ENCODE assay signal across 1 fruit fly cellular context in the genomic region with DNA sequence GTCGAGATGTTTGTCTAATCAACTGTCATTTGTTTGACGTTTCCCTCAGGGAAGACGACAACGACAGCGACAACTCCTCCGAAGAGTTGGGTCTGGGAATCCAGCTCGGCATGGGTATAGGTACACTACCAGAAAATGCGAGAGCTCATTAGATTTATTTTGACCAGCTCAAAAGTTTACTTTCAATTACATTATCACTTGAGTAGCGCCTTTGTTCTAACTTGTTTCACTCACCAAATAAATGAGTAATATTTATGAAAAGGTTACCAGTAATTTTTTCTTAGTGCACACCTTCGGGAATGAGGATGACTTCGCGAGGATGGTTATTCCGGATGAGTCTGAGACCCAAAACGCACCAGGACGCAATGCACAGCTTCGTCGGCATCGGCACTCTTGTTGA.
TF ChIP-seq lines count a peak whose summit lies in the region.

No protein-coding gene starts in this region.

TF ChIP-seq in whole organism, embryonic, 481 proteins besides CTCF, POLR2A, EP300 and RAD21 (continued from another document and continues in another):
- TF ChIP-seq CG8924 (tag; optimal IDR thresholded peaks at IDR 0.05; lab: Kevin White, UChicago), result peak; percentile 63
- 0 out of 2 replicates have a peak, but pooled peaks have one; percentile 13 for TF ChIP-seq CG9932 (GFP tag; IDR thresholded peaks at IDR 0.05; lab: Robert Waterston, UW)
- no peak for TF ChIP-seq dimm (GFP tag; IDR thresholded peaks at IDR 0.05; lab: Robert Waterston, UW)
- no peak for TF ChIP-seq CG13287 (GFP tag; IDR thresholded peaks at IDR 0.05; lab: Robert Waterston, UW; ENCODE audit: partially characterized antibody)
- TF ChIP-seq kah (GFP tag; optimal IDR thresholded peaks at IDR 0.05; lab: Kevin White, UChicago), result no peak
- TF ChIP-seq CG33557 (GFP tag; optimal IDR thresholded peaks at IDR 0.05; lab: Kevin White, UChicago), result no peak
- peak; percentile 43 for TF ChIP-seq CG10654 (GFP tag; optimal IDR thresholded peaks at IDR 0.05; lab: Kevin White, UChicago)
- peak; percentile 54 for TF ChIP-seq lilli (GFP tag; optimal IDR thresholded peaks at IDR 0.05; lab: Kevin White, UChicago)
- TF ChIP-seq tll (GFP tag; optimal IDR thresholded peaks at IDR 0.05; lab: Kevin White, UChicago), result no peak
- TF ChIP-seq Fer1 (GFP tag; optimal IDR thresholded peaks at IDR 0.05; lab: Kevin White, UChicago), result peak; percentile 60
- TF ChIP-seq Dbx (GFP tag; IDR thresholded peaks at IDR 0.05; lab: Robert Waterston, UW), result peak; percentile 56; the same call in 1 of the 3 replicates
- peak; percentile 63 for TF ChIP-seq ATbp (GFP tag; optimal IDR thresholded peaks at IDR 0.05; lab: Kevin White, UChicago)
- TF ChIP-seq HLHmδ (GFP tag; optimal IDR thresholded peaks at IDR 0.05; lab: Kevin White, UChicago), result no peak
- TF ChIP-seq pho (GFP tag; optimal IDR thresholded peaks at IDR 0.05; lab: Kevin White, UChicago), result peak; percentile 33
- no peak for TF ChIP-seq dan (GFP tag; IDR thresholded peaks at IDR 0.05; lab: Robert Waterston, UW)
- TF ChIP-seq yki (optimal IDR thresholded peaks at IDR 0.05; lab: Kevin White, UChicago), result no peak
- TF ChIP-seq CG7928 (GFP tag; optimal IDR thresholded peaks at IDR 0.05; lab: Kevin White, UChicago), result no peak
- no peak for TF ChIP-seq kni (GFP tag; optimal IDR thresholded peaks at IDR 0.05; lab: Kevin White, UChicago)
- TF ChIP-seq CG10959 (GFP tag; IDR thresholded peaks at IDR 0.05; lab: Robert Waterston, UW), result no peak
- peak; percentile 72; the same call in 1 of the 3 replicates for TF ChIP-seq ci (GFP tag; IDR thresholded peaks at IDR 0.05; lab: Robert Waterston, UW)
- TF ChIP-seq CG3065 (GFP tag; optimal IDR thresholded peaks at IDR 0.05; lab: Kevin White, UChicago), result no peak
- peak; percentile 52 for TF ChIP-seq NfI (GFP tag; optimal IDR thresholded peaks at IDR 0.05; lab: Kevin White, UChicago)
- TF ChIP-seq gro (GFP tag; optimal IDR thresholded peaks at IDR 0.05; lab: Kevin White, UChicago), result peak; percentile 39
- TF ChIP-seq Dad (GFP tag; optimal IDR thresholded peaks at IDR 0.05; lab: Kevin White, UChicago), result peak; percentile 46
- peak; percentile 58 for TF ChIP-seq Hsf (GFP tag; optimal IDR thresholded peaks at IDR 0.05; lab: Kevin White, UChicago)
- no peak for TF ChIP-seq sc (optimal IDR thresholded peaks at IDR 0.05; lab: Kevin White, UChicago)
- TF ChIP-seq sc (GFP tag; optimal IDR thresholded peaks at IDR 0.05; lab: Kevin White, UChicago), result peak; percentile 31
- peak; percentile 43; the same call in 2 of the 3 replicates for TF ChIP-seq Aef1 (GFP tag; IDR thresholded peaks at IDR 0.05; lab: Robert Waterston, UW)
- TF ChIP-seq abd-A (tag; optimal IDR thresholded peaks at IDR 0.05; lab: Kevin White, UChicago), result no peak
- peak; percentile 75 for TF ChIP-seq CG7839 (tag; optimal IDR thresholded peaks at IDR 0.05; lab: Kevin White, UChicago)
- TF ChIP-seq Hmx (GFP tag; optimal IDR thresholded peaks at IDR 0.05; lab: Kevin White, UChicago), result no peak
- TF ChIP-seq Hand (GFP tag; optimal IDR thresholded peaks at IDR 0.05; lab: Kevin White, UChicago), result peak; percentile 20
- peak; percentile 33; the same call in 1 of the 2 replicates for TF ChIP-seq sens-2 (GFP tag; IDR thresholded peaks at IDR 0.05; lab: Robert Waterston, UW)
- TF ChIP-seq CG15073 (GFP tag; optimal IDR thresholded peaks at IDR 0.05; lab: Kevin White, UChicago), result no peak
- no peak for TF ChIP-seq chm (GFP tag; IDR thresholded peaks at IDR 0.05; lab: Robert Waterston, UW)
- TF ChIP-seq nau (GFP tag; optimal IDR thresholded peaks at IDR 0.05; lab: Kevin White, UChicago), result peak; percentile 7
- TF ChIP-seq Opbp (GFP tag; IDR thresholded peaks at IDR 0.05; lab: Robert Waterston, UW; ENCODE audit: partially characterized antibody), result no peak
- TF ChIP-seq lbe (GFP tag; optimal IDR thresholded peaks at IDR 0.05; lab: Kevin White, UChicago), result no peak
- TF ChIP-seq row (GFP tag; IDR thresholded peaks at IDR 0.05; lab: Robert Waterston, UW), result peak; percentile 79
- TF ChIP-seq CG8089 (GFP tag; optimal IDR thresholded peaks at IDR 0.05; lab: Kevin White, UChicago), result peak; percentile 32
- TF ChIP-seq zen2 (GFP tag; IDR thresholded peaks at IDR 0.05; lab: Robert Waterston, UW; ENCODE audit: partially characterized antibody), result no peak
- no peak for TF ChIP-seq CG8765 (GFP tag; IDR thresholded peaks at IDR 0.05; lab: Robert Waterston, UW)
- no peak for TF ChIP-seq CG17186 (GFP tag; optimal IDR thresholded peaks at IDR 0.05; lab: Kevin White, UChicago)
- TF ChIP-seq crc (GFP tag; optimal IDR thresholded peaks at IDR 0.05; lab: Kevin White, UChicago), result peak; percentile 11
- peak; percentile 23 for TF ChIP-seq CG18476 (GFP tag; optimal IDR thresholded peaks at IDR 0.05; lab: Kevin White, UChicago)
- peak; percentile 15 for TF ChIP-seq Nf-YB (GFP tag; optimal IDR thresholded peaks at IDR 0.05; lab: Kevin White, UChicago)
- TF ChIP-seq HHEX (GFP tag; optimal IDR thresholded peaks at IDR 0.05; lab: Kevin White, UChicago), result peak; percentile 38
- no peak for TF ChIP-seq Lim3 (GFP tag; IDR thresholded peaks at IDR 0.05; lab: Robert Waterston, UW)
- TF ChIP-seq CG14667 (GFP tag; IDR thresholded peaks at IDR 0.05; lab: Robert Waterston, UW), result no peak
- peak; percentile 39 for TF ChIP-seq CG13624 (GFP tag; optimal IDR thresholded peaks at IDR 0.05; lab: Kevin White, UChicago)
- TF ChIP-seq dysf (GFP tag; IDR thresholded peaks at IDR 0.05; lab: Robert Waterston, UW), result peak; percentile 70
- TF ChIP-seq Mes4 (GFP tag; optimal IDR thresholded peaks at IDR 0.05; lab: Kevin White, UChicago), result peak; percentile 47
- peak; percentile 68 for TF ChIP-seq CG2712 (tag; optimal IDR thresholded peaks at IDR 0.05; lab: Kevin White, UChicago)
- TF ChIP-seq CG4404 (GFP tag; IDR thresholded peaks at IDR 0.05; lab: Robert Waterston, UW), result peak; percentile 10; the same call in 1 of the 2 replicates
- 0 out of 2 replicates have a peak, but pooled peaks have one; percentile 37 for TF ChIP-seq CG1024 (GFP tag; IDR thresholded peaks at IDR 0.05; lab: Robert Waterston, UW)
- TF ChIP-seq eyg (GFP tag; optimal IDR thresholded peaks at IDR 0.05; lab: Kevin White, UChicago), result no peak
- TF ChIP-seq ranshi (GFP tag; IDR thresholded peaks at IDR 0.05; lab: Robert Waterston, UW), result peak; percentile 42; the same call in 1 of the 2 replicates
- TF ChIP-seq CG31441 (GFP tag; IDR thresholded peaks at IDR 0.05; lab: Robert Waterston, UW), result peak; percentile 58
- no peak for TF ChIP-seq CG31365 (tag; optimal IDR thresholded peaks at IDR 0.05; lab: Kevin White, UChicago)
- TF ChIP-seq amos (GFP tag; IDR thresholded peaks at IDR 0.05; lab: Robert Waterston, UW; ENCODE audit: partially characterized antibody), result no peak
- TF ChIP-seq Trl (optimal IDR thresholded peaks at IDR 0.05; lab: Kevin White, UChicago), result no peak
- TF ChIP-seq Trl (GFP tag; optimal IDR thresholded peaks at IDR 0.05; lab: Kevin White, UChicago), result peak; percentile 52
- peak; percentile 49; the same call in 1 of the 3 replicates for TF ChIP-seq CG34422 (GFP tag; IDR thresholded peaks at IDR 0.05; lab: Robert Waterston, UW)
- TF ChIP-seq ham (GFP tag; IDR thresholded peaks at IDR 0.05; lab: Robert Waterston, UW), result no peak
- TF ChIP-seq mld (GFP tag; IDR thresholded peaks at IDR 0.05; lab: Robert Waterston, UW; ENCODE audit: partially characterized antibody), result no peak
- peak; percentile 46 for TF ChIP-seq Atf3 (GFP tag; optimal IDR thresholded peaks at IDR 0.05; lab: Kevin White, UChicago)
- peak; percentile 71 for TF ChIP-seq CG7556 (GFP tag; optimal IDR thresholded peaks at IDR 0.05; lab: Kevin White, UChicago)
- peak; percentile 2 for TF ChIP-seq CrebB (tag; optimal IDR thresholded peaks at IDR 0.05; lab: Kevin White, UChicago)
- no peak for TF ChIP-seq Spps (tag; optimal IDR thresholded peaks at IDR 0.05; lab: Kevin White, UChicago)
- no peak for TF ChIP-seq CG10565 (GFP tag; optimal IDR thresholded peaks at IDR 0.05; lab: Kevin White, UChicago)
- TF ChIP-seq toy (GFP tag; IDR thresholded peaks at IDR 0.05; lab: Robert Waterston, UW), result no peak
- no peak for TF ChIP-seq CG6683 (GFP tag; optimal IDR thresholded peaks at IDR 0.05; lab: Kevin White, UChicago)
- TF ChIP-seq TFAM (GFP tag; optimal IDR thresholded peaks at IDR 0.05; lab: Kevin White, UChicago), result no peak
- no peak for TF ChIP-seq trh (GFP tag; optimal IDR thresholded peaks at IDR 0.05; lab: Kevin White, UChicago)
- peak; percentile 29; the same call in 1 of the 3 replicates for TF ChIP-seq otp (GFP tag; IDR thresholded peaks at IDR 0.05; lab: Robert Waterston, UW)
- TF ChIP-seq eve (GFP tag; optimal IDR thresholded peaks at IDR 0.05; lab: Kevin White, UChicago), result peak in 1 of 2 experiments; percentile 46
- no peak for TF ChIP-seq B-H1 (GFP tag; IDR thresholded peaks at IDR 0.05; lab: Robert Waterston, UW)
- TF ChIP-seq croc (GFP tag; conservative IDR thresholded peaks at IDR 0.05; lab: Robert Waterston, UW), result peak; percentile 24; the same call in 1 of the 3 replicates
- no peak for TF ChIP-seq Doc2 (GFP tag; IDR thresholded peaks at IDR 0.05; lab: Robert Waterston, UW)
- TF ChIP-seq ftz-f1 (GFP tag; optimal IDR thresholded peaks at IDR 0.05; lab: Kevin White, UChicago), result no peak
- TF ChIP-seq tap (tag; optimal IDR thresholded peaks at IDR 0.05; lab: Kevin White, UChicago), result peak; percentile 54
- TF ChIP-seq D19B (GFP tag; optimal IDR thresholded peaks at IDR 0.05; lab: Kevin White, UChicago), result no peak
- no peak for TF ChIP-seq pita (GFP tag; optimal IDR thresholded peaks at IDR 0.05; lab: Kevin White, UChicago)
- TF ChIP-seq CG10147 (GFP tag; optimal IDR thresholded peaks at IDR 0.05; lab: Kevin White, UChicago), result peak; percentile 46
- TF ChIP-seq chinmo (GFP tag; IDR thresholded peaks at IDR 0.05; lab: Robert Waterston, UW; ENCODE audit: partially characterized antibody), result no peak
- peak; percentile 56; the same call in 1 of the 2 replicates for TF ChIP-seq slbo (GFP tag; IDR thresholded peaks at IDR 0.05; lab: Robert Waterston, UW)
- no peak for TF ChIP-seq knrl (GFP tag; IDR thresholded peaks at IDR 0.05; lab: Robert Waterston, UW; ENCODE audit: partially characterized antibody)
- no peak for TF ChIP-seq CG6765 (GFP tag; optimal IDR thresholded peaks at IDR 0.05; lab: Kevin White, UChicago)
- TF ChIP-seq Ets97D (GFP tag; optimal IDR thresholded peaks at IDR 0.05; lab: Kevin White, UChicago), result peak; percentile 22
- TF ChIP-seq nom (GFP tag; optimal IDR thresholded peaks at IDR 0.05; lab: Kevin White, UChicago), result no peak
- no peak for TF ChIP-seq shn (GFP tag; optimal IDR thresholded peaks at IDR 0.05; lab: Kevin White, UChicago)
- TF ChIP-seq CG7357 (GFP tag; IDR thresholded peaks at IDR 0.05; lab: Robert Waterston, UW), result peak; percentile 38; the same call in 1 of the 3 replicates
- TF ChIP-seq hkb (optimal IDR thresholded peaks at IDR 0.05; lab: Kevin White, UChicago), result no peak
- TF ChIP-seq hkb (GFP tag; IDR thresholded peaks at IDR 0.05; lab: Robert Waterston, UW), result peak; percentile 55; the same call in 1 of the 2 replicates
- no peak for TF ChIP-seq CG4328 (GFP tag; optimal IDR thresholded peaks at IDR 0.05; lab: Kevin White, UChicago)
- peak; percentile 75 for TF ChIP-seq dmrt99B (tag; optimal IDR thresholded peaks at IDR 0.05; lab: Kevin White, UChicago)
- no peak for TF ChIP-seq gfzf (GFP tag; optimal IDR thresholded peaks at IDR 0.05; lab: Kevin White, UChicago)
- peak; percentile 51 for TF ChIP-seq ewg (GFP tag; optimal IDR thresholded peaks at IDR 0.05; lab: Kevin White, UChicago)
- no peak for TF ChIP-seq CG11456 (GFP tag; IDR thresholded peaks at IDR 0.05; lab: Robert Waterston, UW)
- TF ChIP-seq ems (GFP tag; optimal IDR thresholded peaks at IDR 0.05; lab: Kevin White, UChicago), result peak; percentile 40
- TF ChIP-seq vnd (GFP tag; IDR thresholded peaks at IDR 0.05; lab: Robert Waterston, UW; ENCODE audit: partially characterized antibody), result no peak
- no peak for TF ChIP-seq sqz (GFP tag; optimal IDR thresholded peaks at IDR 0.05; lab: Kevin White, UChicago)
- TF ChIP-seq CG10431 (GFP tag; optimal IDR thresholded peaks at IDR 0.05; lab: Kevin White, UChicago), result no peak
- no peak for TF ChIP-seq ssp (GFP tag; IDR thresholded peaks at IDR 0.05; lab: Robert Waterston, UW)
- no peak for TF ChIP-seq Taf1 (GFP tag; IDR thresholded peaks at IDR 0.05; lab: Robert Waterston, UW)
- no peak for TF ChIP-seq CG11093 (GFP tag; IDR thresholded peaks at IDR 0.05; lab: Robert Waterston, UW)
- peak; percentile 62; the same call in 1 of the 2 replicates for TF ChIP-seq Xrp1 (GFP tag; IDR thresholded peaks at IDR 0.05; lab: Robert Waterston, UW)
- no peak for TF ChIP-seq grn (GFP tag; optimal IDR thresholded peaks at IDR 0.05; lab: Kevin White, UChicago)
- no peak for TF ChIP-seq HmgD (GFP tag; optimal IDR thresholded peaks at IDR 0.05; lab: Kevin White, UChicago)
- peak; percentile 21 for TF ChIP-seq salm (tag; optimal IDR thresholded peaks at IDR 0.05; lab: Kevin White, UChicago)
- TF ChIP-seq Ets65A (GFP tag; lab: Kevin White, UChicago), result peak; percentile 82
- TF ChIP-seq zfh1 (GFP tag; IDR thresholded peaks at IDR 0.05; lab: Robert Waterston, UW), result peak; percentile 67
- TF ChIP-seq Fer3 (tag; optimal IDR thresholded peaks at IDR 0.05; lab: Kevin White, UChicago), result peak; percentile 61
- TF ChIP-seq fd102C (GFP tag; optimal IDR thresholded peaks at IDR 0.05; lab: Kevin White, UChicago), result no peak
- no peak for TF ChIP-seq CG9215 (GFP tag; IDR thresholded peaks at IDR 0.05; lab: Robert Waterston, UW)
- no peak for TF ChIP-seq CG6654 (GFP tag; optimal IDR thresholded peaks at IDR 0.05; lab: Kevin White, UChicago)
- no peak for TF ChIP-seq CG7963 (GFP tag; IDR thresholded peaks at IDR 0.05; lab: Robert Waterston, UW; ENCODE audit: partially characterized antibody)
- peak; percentile 47 for TF ChIP-seq CG13775 (GFP tag; optimal IDR thresholded peaks at IDR 0.05; lab: Kevin White, UChicago)
- 0 out of 2 replicates have a peak, but pooled peaks have one; percentile 27 for TF ChIP-seq CG4730 (GFP tag; IDR thresholded peaks at IDR 0.05; lab: Robert Waterston, UW)
- no peak for TF ChIP-seq CG3726 (GFP tag; IDR thresholded peaks at IDR 0.05; lab: Robert Waterston, UW)
- no peak for TF ChIP-seq Dip2 (GFP tag; IDR thresholded peaks at IDR 0.05; lab: Robert Waterston, UW)
- no peak for TF ChIP-seq cad (GFP tag; optimal IDR thresholded peaks at IDR 0.05; lab: Kevin White, UChicago)
- no peak for TF ChIP-seq Fer2 (tag; optimal IDR thresholded peaks at IDR 0.05; lab: Kevin White, UChicago)
- TF ChIP-seq C15 (GFP tag; IDR thresholded peaks at IDR 0.05; lab: Robert Waterston, UW), result no peak
- no peak for TF ChIP-seq Hr39 (optimal IDR thresholded peaks at IDR 0.05; lab: Kevin White, UChicago)
- peak; percentile 57 for TF ChIP-seq Meics (GFP tag; optimal IDR thresholded peaks at IDR 0.05; lab: Kevin White, UChicago)
- TF ChIP-seq H2.0 (GFP tag; IDR thresholded peaks at IDR 0.05; lab: Robert Waterston, UW), result peak; percentile 38; the same call in 1 of the 2 replicates
